Worm (Caenorhabditis elegans) whole organism, L1 larva: ENCODE results near the gene ZK1290.14.

ENCODE experiments used
- C34B4.2 ChIP-seq: sonication (generic microtip); optimal IDR thresholded peaks from 2 replicates; lab custom pipeline; 2017; ENCODE audit warnings: mild to moderate bottlenecking, missing genetic modification characterization, missing compliant biosample characterization
- aha-1 ChIP-seq: fragments of 150-350 bp; optimal IDR thresholded peaks from 2 replicates; lab custom pipeline; 2014; ENCODE audit warnings: missing biosample characterization, missing genetic modification characterization
- alr-1 ChIP-seq: fragments of 200-800 bp; sonication (Bioruptor generic); optimal IDR thresholded peaks from 2 replicates; lab custom pipeline; 2018; ENCODE audit warnings: borderline replicate concordance, mild to moderate bottlenecking, missing genetic modification characterization, missing compliant biosample characterization
- aly-2 ChIP-seq: fragments of 150-350 bp; optimal IDR thresholded peaks from 2 replicates; lab custom pipeline; 2014; ENCODE audit warnings: missing biosample characterization, missing genetic modification characterization
- ama-1 ChIP-seq: fragments of 150-350 bp; optimal IDR thresholded peaks from 2 replicates; lab custom pipeline; 2014
- ceh-8 ChIP-seq: fragments of 200-800 bp; sonication (Bioruptor generic); optimal IDR thresholded peaks from 2 replicates; lab custom pipeline; 2018; ENCODE audit warnings: mild to moderate bottlenecking, missing genetic modification characterization, moderate library complexity, missing compliant biosample characterization
- ceh-82 ChIP-seq, 3 experiments: fragments of 150-350 bp in 1 of 3; sonication (generic microtip) in 2 of 3; optimal IDR thresholded peaks; 2 replicates each; lab custom pipeline; 2014 to 2017; ENCODE audit warnings: missing biosample characterization in 3 of 3, missing genetic modification characterization in 3 of 3
- ceh-90 ChIP-seq: sonication (generic microtip); optimal IDR thresholded peaks from 2 replicates; lab custom pipeline; 2016; ENCODE audit warnings: missing genetic modification characterization, missing compliant biosample characterization
- ces-1 ChIP-seq: fragments of 150-350 bp; optimal IDR thresholded peaks from 2 replicates; lab custom pipeline; 2014; ENCODE audit warnings: missing biosample characterization, missing genetic modification reagents, missing genetic modification characterization
- dsc-1 ChIP-seq: sonication (generic microtip); optimal IDR thresholded peaks from 2 replicates; lab custom pipeline; 2016; ENCODE audit warnings: mild to moderate bottlenecking, missing genetic modification characterization, missing compliant biosample characterization
- efl-1 ChIP-seq, 4 experiments: fragments of 150-350 bp; optimal IDR thresholded peaks in 3 of 4; peaks in 1 of 4; 1 replicate in 1 of 4; 2 replicates in 3 of 4; lab custom pipeline; 2014; ENCODE audit warnings: missing biosample characterization in 2 of 4, missing genetic modification characterization in 2 of 4, missing genetic modification reagents in 2 of 4
- efl-3 ChIP-seq: fragments of 200-800 bp; sonication (Bioruptor generic); optimal IDR thresholded peaks from 2 replicates; lab custom pipeline; 2018; ENCODE audit warnings: mild to moderate bottlenecking, missing genetic modification characterization, missing compliant biosample characterization
- egl-13 ChIP-seq: sonication (generic microtip); optimal IDR thresholded peaks from 2 replicates; lab custom pipeline; 2016; ENCODE audit warnings: missing genotype, missing genetic modification reagents, missing genetic modification characterization, missing compliant biosample characterization
- egl-27 ChIP-seq, 2 experiments: fragments of 150-350 bp in 1 of 2; sonication (generic microtip); optimal IDR thresholded peaks; 3 replicates each; lab custom pipeline; 2017 to 2018; ENCODE audit warnings: missing biosample characterization in 2 of 2, missing genetic modification characterization in 2 of 2, missing genetic modification reagents in 2 of 2
- elt-2 ChIP-seq: sonication (generic microtip); optimal IDR thresholded peaks from 2 replicates; lab custom pipeline; 2016; ENCODE audit warnings: missing genetic modification characterization, mild to moderate bottlenecking, inconsistent platforms, missing compliant biosample characterization, missing genetic modification reagents
- grh-1 ChIP-seq: fragments of 200-800 bp; sonication (Bioruptor generic); IDR thresholded peaks from 2 replicates; pipeline ENCODE4 v1.3.6; 2022; ENCODE audit warnings: missing genetic modification reagents, missing genetic modification characterization, missing compliant biosample characterization
- hlh-4 ChIP-seq: sonication (generic microtip); optimal IDR thresholded peaks from 2 replicates; lab custom pipeline; 2016; ENCODE audit warnings: mild to moderate bottlenecking, missing genetic modification characterization, missing compliant biosample characterization
- hpl-2 ChIP-seq: fragments of 150-350 bp; optimal IDR thresholded peaks from 2 replicates; lab custom pipeline; 2014; ENCODE audit warnings: missing biosample characterization, missing genetic modification reagents, missing genetic modification characterization
- isw-1 ChIP-seq: fragments of 200-800 bp; sonication (Bioruptor generic); IDR thresholded peaks from 2 replicates; pipeline ENCODE4 v1.3.6; 2022; ENCODE audit warnings: missing genetic modification characterization, missing compliant biosample characterization
- lin-14 ChIP-seq: fragments of 200-800 bp; sonication (Bioruptor generic); optimal IDR thresholded peaks from 2 replicates; lab custom pipeline; 2018; ENCODE audit warnings: mild to moderate bottlenecking, missing genetic modification characterization, moderate library complexity, missing compliant biosample characterization
- lin-15B ChIP-seq: fragments of 150-350 bp; sonication (generic microtip); optimal IDR thresholded peaks from 3 replicates; lab custom pipeline; 2014; ENCODE audit warnings: missing biosample characterization, missing genetic modification characterization
- lin-39 ChIP-seq: fragments of 150-350 bp; optimal IDR thresholded peaks from 2 replicates; lab custom pipeline; 2014; ENCODE audit warnings: missing biosample characterization, missing genetic modification reagents, missing genetic modification characterization
- lir-3 ChIP-seq: sonication (generic microtip); optimal IDR thresholded peaks from 2 replicates; lab custom pipeline; 2016; ENCODE audit warnings: mild to moderate bottlenecking, missing genetic modification characterization, moderate library complexity, missing compliant biosample characterization; ENCODE audit not compliant: poor library complexity
- lsy-2 ChIP-seq, 2 experiments: fragments of 150-350 bp; optimal IDR thresholded peaks; 2 replicates each; lab custom pipeline; 2014; ENCODE audit warnings: missing biosample characterization in 2 of 2, missing genetic modification characterization in 2 of 2
- mab-9 ChIP-seq: fragments of 200-800 bp; sonication (Bioruptor generic); IDR thresholded peaks from 2 replicates; pipeline ENCODE4 v1.3.6; 2022; ENCODE audit warnings: missing genetic modification reagents, missing genetic modification characterization, missing compliant biosample characterization
- mdl-1 ChIP-seq, 2 experiments: fragments of 150-350 bp; optimal IDR thresholded peaks; 2 replicates each; lab custom pipeline; 2014 to 2017; ENCODE audit warnings: missing biosample characterization in 2 of 2, missing genetic modification characterization in 2 of 2, inconsistent platforms in 1 of 2
- mef-2 ChIP-seq: fragments of 150-350 bp; optimal IDR thresholded peaks from 2 replicates; lab custom pipeline; 2014; ENCODE audit warnings: missing biosample characterization, missing genetic modification characterization
- nhr-11 ChIP-seq: fragments of 150-350 bp; optimal IDR thresholded peaks from 2 replicates; lab custom pipeline; 2014; ENCODE audit warnings: missing biosample characterization, missing genetic modification characterization
- nhr-12 ChIP-seq: sonication (generic microtip); optimal IDR thresholded peaks from 2 replicates; lab custom pipeline; 2017; ENCODE audit warnings: missing biosample characterization, missing genetic modification characterization
- nhr-20 ChIP-seq: sonication (generic microtip); optimal IDR thresholded peaks from 2 replicates; lab custom pipeline; 2016; ENCODE audit warnings: mild to moderate bottlenecking, missing genetic modification characterization, missing compliant biosample characterization
- nhr-237 ChIP-seq: fragments of 150-350 bp; optimal IDR thresholded peaks from 2 replicates; lab custom pipeline; 2014; ENCODE audit warnings: missing biosample characterization, missing genetic modification characterization
- nhr-47 ChIP-seq: sonication (generic microtip); optimal IDR thresholded peaks from 2 replicates; lab custom pipeline; 2016; ENCODE audit warnings: mild to moderate bottlenecking, missing genetic modification characterization, moderate library complexity, missing compliant biosample characterization
- nhr-85 ChIP-seq: sonication (generic microtip); peaks from one replicate; lab custom pipeline; 2016; ENCODE audit warnings: missing genetic modification characterization, inconsistent platforms, missing compliant biosample characterization
- nhr-90 ChIP-seq: sonication (generic microtip); optimal IDR thresholded peaks from 2 replicates; lab custom pipeline; 2016; ENCODE audit warnings: mild to moderate bottlenecking, missing genetic modification characterization, missing compliant biosample characterization; ENCODE audit not compliant: poor library complexity
- pag-3 ChIP-seq: sonication (generic microtip); optimal IDR thresholded peaks from 2 replicates; lab custom pipeline; 2017; ENCODE audit warnings: missing genetic modification characterization, mild to moderate bottlenecking, missing compliant biosample characterization, antibody characterized with exemption, borderline replicate concordance; ENCODE audit not compliant: insufficient read depth
- pax-3 ChIP-seq: fragments of 200-800 bp; sonication (Bioruptor generic); optimal IDR thresholded peaks from 2 replicates; lab custom pipeline; 2018; ENCODE audit warnings: mild to moderate bottlenecking, missing genetic modification characterization, moderate library complexity, missing compliant biosample characterization
- rnt-1 ChIP-seq: sonication (generic microtip); optimal IDR thresholded peaks from 2 replicates; lab custom pipeline; 2016; ENCODE audit warnings: mild to moderate bottlenecking, missing genetic modification characterization, moderate library complexity, missing compliant biosample characterization
- sptf-1 ChIP-seq: fragments of 150-350 bp; optimal IDR thresholded peaks from 2 replicates; lab custom pipeline; 2014; ENCODE audit warnings: missing biosample characterization, missing genetic modification characterization
- tbx-2 ChIP-seq: sonication (generic microtip); optimal IDR thresholded peaks from 2 replicates; lab custom pipeline; 2016; ENCODE audit warnings: missing genetic modification characterization, missing compliant biosample characterization
- unc-130 ChIP-seq: fragments of 150-350 bp; optimal IDR thresholded peaks from 2 replicates; lab custom pipeline; 2017; ENCODE audit warnings: missing biosample characterization, missing genetic modification characterization, inconsistent platforms
- unc-30 ChIP-seq: sonication (generic microtip); optimal IDR thresholded peaks from 2 replicates; lab custom pipeline; 2017; ENCODE audit warnings: missing biosample characterization, missing genetic modification characterization
- unc-62 ChIP-seq: fragments of 150-350 bp; optimal IDR thresholded peaks from 2 replicates; lab custom pipeline; 2014; ENCODE audit warnings: missing biosample characterization, missing genetic modification reagents, missing genetic modification characterization
- unc-86 ChIP-seq: sonication (generic microtip); optimal IDR thresholded peaks from 2 replicates; lab custom pipeline; 2016; ENCODE audit warnings: missing genetic modification characterization, missing compliant biosample characterization
- unc-98 ChIP-seq: fragments of 200-800 bp; sonication (Bioruptor generic); IDR thresholded peaks from 2 replicates; pipeline ENCODE4 v1.3.6; 2022; ENCODE audit warnings: missing genetic modification characterization, missing compliant biosample characterization
- vab-15 ChIP-seq: sonication (generic microtip); optimal IDR thresholded peaks from 2 replicates; lab custom pipeline; 2017; ENCODE audit warnings: missing genotype, mild to moderate bottlenecking, missing genetic modification characterization, missing compliant biosample characterization
- xbp-1 ChIP-seq: sonication (generic microtip); optimal IDR thresholded peaks from 2 replicates; lab custom pipeline; 2016; ENCODE audit warnings: missing genetic modification characterization, missing compliant biosample characterization
- zag-1 ChIP-seq: fragments of 150-350 bp; optimal IDR thresholded peaks from 2 replicates; lab custom pipeline; 2014; ENCODE audit warnings: missing biosample characterization, missing genetic modification characterization
- zip-4 ChIP-seq: fragments of 200-800 bp; sonication (Bioruptor generic); optimal IDR thresholded peaks from 2 replicates; lab custom pipeline; 2018; ENCODE audit warnings: mild to moderate bottlenecking, missing genetic modification characterization, moderate library complexity, missing compliant biosample characterization
- ztf-4 ChIP-seq: fragments of 150-350 bp; optimal IDR thresholded peaks from 2 replicates; lab custom pipeline; 2014; ENCODE audit warnings: missing biosample characterization, missing genetic modification characterization

ZK1290.14 gene

ce11 chrII:7529078-7529683 is 26.2 kb downstream of the ZK1290.14 start, which contains the start of gene ZK1290.5 (continued):
- TF ChIP-seq ceh-8 (GFP tag; lab: Kevin White, UChicago) (peak; percentile 7), unc-30 (tag; lab: Kevin White, UChicago) (no peak), ceh-82 (tag; optimal IDR thresholded peaks at IDR 0.05; lab: Kevin White, UChicago) (peak in 2 of 3 experiments; percentile 25 to 63), unc-62 (GFP tag; lab: Kevin White, UChicago) (no peak), lin-39 (tag; lab: Kevin White, UChicago) (peak; percentile 60), grh-1 (GFP tag; lab: Robert Waterston, UW) (peak; percentile 77), elt-2 (tag; lab: Kevin White, UChicago) (peak; percentile 89), ama-1 (lab: Kevin White, UChicago) (no peak), nhr-20 (tag; lab: Kevin White, UChicago) (peak; percentile 97), egl-13 (no peak), alr-1 (tag; lab: Kevin White, UChicago) (no peak), mdl-1 (tag; optimal IDR thresholded peaks at IDR 0.05; lab: Kevin White, UChicago) (peak in 1 of 2 experiments; percentile 95), unc-130 (tag; lab: Kevin White, UChicago) (peak; percentile 82), nhr-11 (tag; lab: Kevin White, UChicago) (peak; percentile 39), lin-14 (GFP tag; lab: Kevin White, UChicago) (peak; percentile 97), efl-1 (optimal IDR thresholded peaks at IDR 0.05; lab: Kevin White, UChicago) (peak; percentile 71 to 76), efl-1 (GFP tag; optimal IDR thresholded peaks at IDR 0.05 in 1 of 2; lab: Kevin White, UChicago) (peak; percentile 46 to 94), nhr-90 (tag; lab: Kevin White, UChicago) (peak; percentile 89), efl-3 (GFP tag; lab: Kevin White, UChicago) (no peak), unc-98 (peak; percentile 47; the same call in 1 of the 2 replicates), ztf-4 (tag; lab: Kevin White, UChicago) (peak; percentile 77), hlh-4 (tag; lab: Kevin White, UChicago) (no peak), rnt-1 (tag; lab: Kevin White, UChicago) (peak; percentile 75), zip-4 (GFP tag; lab: Kevin White, UChicago) (peak; percentile 16), aly-2 (tag; lab: Kevin White, UChicago) (no peak), isw-1 (GFP tag; lab: Robert Waterston, UW) (peak; percentile 20; the same call in 1 of the 2 replicates), lsy-2 (tag; optimal IDR thresholded peaks at IDR 0.05; lab: Kevin White, UChicago) (peak; percentile 80 to 83), sptf-1 (tag; lab: Kevin White, UChicago) (no peak), dsc-1 (peak; percentile 75), nhr-237 (tag; lab: Kevin White, UChicago) (peak; percentile 30), mef-2 (no peak), C34B4.2 (tag; lab: Kevin White, UChicago) (no peak), ceh-90 (no peak), egl-27 (tag; optimal IDR thresholded peaks at IDR 0.05; lab: Kevin White, UChicago) (no peak)
- TF ChIP-seq, all 84 proteins: peak for 48

ce11 chrII:7528210-7528609 is 27.2 kb downstream of the ZK1290.14 start:
- TF ChIP-seq mab-9 (GFP tag; lab: Robert Waterston, UW) (no peak), aha-1 (tag; lab: Kevin White, UChicago) (no peak), lir-3 (tag; lab: Kevin White, UChicago) (peak; percentile 31), nhr-20 (tag; lab: Kevin White, UChicago) (peak; percentile 89), tbx-2 (tag; lab: Kevin White, UChicago) (peak; percentile 64), nhr-85 (tag; lab: Kevin White, UChicago) (peak; percentile 94), unc-86 (tag; lab: Kevin White, UChicago) (no peak), vab-15 (tag; lab: Kevin White, UChicago) (peak; percentile 29), hpl-2 (GFP tag; lab: Kevin White, UChicago) (no peak), ztf-4 (tag; lab: Kevin White, UChicago) (peak; percentile 42), aly-2 (tag; lab: Kevin White, UChicago) (no peak), efl-1 (optimal IDR thresholded peaks at IDR 0.05; lab: Kevin White, UChicago) (peak in 1 of 2 experiments; percentile 8), efl-1 (GFP tag; optimal IDR thresholded peaks at IDR 0.05 in 1 of 2; lab: Kevin White, UChicago) (peak in 1 of 2 experiments; percentile 91), xbp-1 (tag; lab: Kevin White, UChicago) (no peak), lin-15B (no peak), egl-27 (tag; optimal IDR thresholded peaks at IDR 0.05; lab: Kevin White, UChicago) (no peak), zag-1 (no peak), pax-3 (tag; lab: Kevin White, UChicago) (peak; percentile 48), mdl-1 (tag; optimal IDR thresholded peaks at IDR 0.05; lab: Kevin White, UChicago) (peak in 1 of 2 experiments; percentile 90), lin-14 (GFP tag; lab: Kevin White, UChicago) (peak; percentile 71), ces-1 (GFP tag; lab: Kevin White, UChicago) (no peak), nhr-47 (tag; lab: Kevin White, UChicago) (no peak), pag-3 (no peak), nhr-12 (no peak)
